Worm (Caenorhabditis elegans): Measurements from ENCODE around the gene clec-138.

ce11 chrII:4667572-4667971, 48.0 kb upstream of the clec-138 start, which contains the start of gene fut-5:
- no peak for TF ChIP-seq ceh-31 (tag; optimal IDR thresholded peaks at IDR 0.05)
- TF ChIP-seq ceh-6 (GFP tag; optimal IDR thresholded peaks at IDR 0.05): no peak
- no peak for TF ChIP-seq ceh-2 (tag; optimal IDR thresholded peaks at IDR 0.05)
- no peak for TF ChIP-seq unc-55 (GFP tag; optimal IDR thresholded peaks at IDR 0.05)
- no peak for TF ChIP-seq nhr-11 (tag; optimal IDR thresholded peaks at IDR 0.05)
- TF ChIP-seq ceh-9 (tag; optimal IDR thresholded peaks at IDR 0.05): no peak
- TF ChIP-seq che-1 (tag; optimal IDR thresholded peaks at IDR 0.05): no peak
